Worm (Caenorhabditis elegans): Measurements from ENCODE around the gene T07G12.4.

Gene T07G12.4

ce11 chrIV:10518652-10519051, 19.8 kb downstream of the T07G12.4 start:
- no peak for TF ChIP-seq pros-1 (tag; optimal IDR thresholded peaks at IDR 0.05)
- no peak for TF ChIP-seq ceh-18 (tag; optimal IDR thresholded peaks at IDR 0.05)
- no peak for TF ChIP-seq ets-4 (tag; optimal IDR thresholded peaks at IDR 0.05)
- TF ChIP-seq ztf-16 (tag; optimal IDR thresholded peaks at IDR 0.05), result no peak
- TF ChIP-seq eyg-1 (tag; optimal IDR thresholded peaks at IDR 0.05), result no peak
- no peak for TF ChIP-seq npax-4 (tag; optimal IDR thresholded peaks at IDR 0.05)
- no peak for TF ChIP-seq ceh-31 (tag; optimal IDR thresholded peaks at IDR 0.05)
- no peak for TF ChIP-seq pha-2 (tag; optimal IDR thresholded peaks at IDR 0.05)

- TF ChIP-seq ama-1 (optimal IDR thresholded peaks at IDR 0.05), result no peak
- no peak for TF ChIP-seq ceh-22 (tag; optimal IDR thresholded peaks at IDR 0.05)
- TF ChIP-seq ets-4 (tag; optimal IDR thresholded peaks at IDR 0.05), result no peak
- TF ChIP-seq pqm-1 (tag; optimal IDR thresholded peaks at IDR 0.05), result no peak
- TF ChIP-seq Y22D7AL.16 (tag; optimal IDR thresholded peaks at IDR 0.05), result no peak
- no peak for TF ChIP-seq fax-1 (tag; optimal IDR thresholded peaks at IDR 0.05)
- TF ChIP-seq elt-2 (tag; optimal IDR thresholded peaks at IDR 0.05), result no peak
- TF ChIP-seq ceh-19 (GFP tag; optimal IDR thresholded peaks at IDR 0.05), result no peak
- TF ChIP-seq unc-42 (tag; optimal IDR thresholded peaks at IDR 0.05), result no peak
Observed at ce11 chrIV:10515128-10515527, 23.4 kb downstream of the T07G12.4 start, which contains the start of gene C02F4.4. Gene C02F4.4 (minus strand): TSS chrIV:10515228.

ce11 chrIV:10513266-10513665, 25.2 kb downstream of the T07G12.4 start:
- TF ChIP-seq ceh-18 (tag; optimal IDR thresholded peaks at IDR 0.05) (no peak), F13H6.1 (tag; optimal IDR thresholded peaks at IDR 0.05) (no peak), hlh-8 (tag; optimal IDR thresholded peaks at IDR 0.05) (no peak)

ce11 chrIV:10512752-10513151, 25.7 kb downstream of the T07G12.4 start:
- TF ChIP-seq pat-9 (tag; optimal IDR thresholded peaks at IDR 0.05) (no peak), ceh-18 (tag; optimal IDR thresholded peaks at IDR 0.05) (peak; percentile 9), hlh-30 (tag; optimal IDR thresholded peaks at IDR 0.05; ENCODE audit: insufficient read depth) (peak; percentile 32), unc-55 (GFP tag; optimal IDR thresholded peaks at IDR 0.05) (peak; percentile 52), hlh-8 (tag; optimal IDR thresholded peaks at IDR 0.05) (peak; percentile 73), rnt-1 (tag; optimal IDR thresholded peaks at IDR 0.05) (peak; percentile 25), ceh-22 (tag; optimal IDR thresholded peaks at IDR 0.05) (no peak)

- no peak for TF ChIP-seq ceh-24 (tag; optimal IDR thresholded peaks at IDR 0.05)
- no peak for TF ChIP-seq npax-4 (tag; optimal IDR thresholded peaks at IDR 0.05)
- TF ChIP-seq fkh-10 (GFP tag; optimal IDR thresholded peaks at IDR 0.05), result no peak
- no peak for TF ChIP-seq hlh-6 (tag; optimal IDR thresholded peaks at IDR 0.05)
- TF ChIP-seq hlh-13 (GFP tag; optimal IDR thresholded peaks at IDR 0.05), result no peak
- TF ChIP-seq unc-55 (GFP tag; optimal IDR thresholded peaks at IDR 0.05), result no peak
- TF ChIP-seq pqm-1 (tag; optimal IDR thresholded peaks at IDR 0.05), result no peak
- no peak for TF ChIP-seq ref-2 (tag; optimal IDR thresholded peaks at IDR 0.05)
- no peak for TF ChIP-seq eyg-1 (tag; optimal IDR thresholded peaks at IDR 0.05)
- no peak for TF ChIP-seq syd-9 (tag; optimal IDR thresholded peaks at IDR 0.05)
- no peak for TF ChIP-seq sox-2 (GFP tag; IDR thresholded peaks at IDR 0.05)
- TF ChIP-seq ceh-45 (GFP tag; IDR thresholded peaks at IDR 0.05), result no peak
- TF ChIP-seq che-1 (tag; optimal IDR thresholded peaks at IDR 0.05), result no peak
Observed at ce11 chrIV:10511432-10511831, 27.1 kb downstream of the T07G12.4 start.

- TF ChIP-seq tbx-2 (tag; optimal IDR thresholded peaks at IDR 0.05) (no peak), unc-42 (tag; optimal IDR thresholded peaks at IDR 0.05) (peak; percentile 93)
Observed at ce11 chrIV:10507586-10507985, 30.9 kb downstream of the T07G12.4 start.

ce11 chrIV:10506016-10506415, 32.5 kb downstream of the T07G12.4 start:
- TF ChIP-seq ztf-16 (tag; optimal IDR thresholded peaks at IDR 0.05), result no peak
- peak; percentile 59 for TF ChIP-seq elt-2 (tag; optimal IDR thresholded peaks at IDR 0.05)
- TF ChIP-seq unc-42 (tag; optimal IDR thresholded peaks at IDR 0.05), result peak; percentile 9
